Worm (Caenorhabditis elegans) whole organism, L4 larva: Measurements from ENCODE around the gene chil-19.

Experiments used
- D1046.2 ChIP-seq: fragments of 200-800 bp; sonication (Bioruptor generic); IDR thresholded peaks from 2 replicates; pipeline ENCODE4 v1.3.6; 2022; ENCODE audit warnings: missing genetic modification characterization, missing compliant biosample characterization
- F10B5.3 ChIP-seq: sonication (generic microtip); optimal IDR thresholded peaks from 2 replicates; lab custom pipeline; 2016; ENCODE audit warnings: mild to moderate bottlenecking, missing genetic modification characterization, missing compliant biosample characterization
- F26F4.8 ChIP-seq: fragments of 200-800 bp; sonication (Bioruptor generic); conservative IDR thresholded peaks from 2 replicates; pipeline ENCODE4 v1.3.6; 2022; ENCODE audit warnings: missing genetic modification characterization, missing compliant biosample characterization
- F44E2.7 ChIP-seq: fragments of 200-800 bp; sonication (Bioruptor generic); IDR thresholded peaks from 2 replicates; pipeline ENCODE4 v2.1.2; 2022; ENCODE audit warnings: missing genetic modification characterization, missing compliant biosample characterization
- Y105C5A.15 ChIP-seq: fragments of 200-800 bp; sonication (Bioruptor generic); IDR thresholded peaks from 2 replicates; pipeline ENCODE4 v1.3.6; 2022; ENCODE audit warnings: missing genetic modification characterization, missing compliant biosample characterization
- Y48G9A.11 ChIP-seq: fragments of 200-800 bp; sonication (Bioruptor generic); IDR thresholded peaks from 2 replicates; pipeline ENCODE4 v1.3.6; 2022; ENCODE audit warnings: missing genetic modification reagents, missing genetic modification characterization, missing compliant biosample characterization
- ZK337.2 ChIP-seq: fragments of 200-800 bp; sonication (Bioruptor generic); IDR thresholded peaks from 2 replicates; pipeline ENCODE4 v1.3.6; 2022; ENCODE audit warnings: missing genetic modification reagents, missing genetic modification characterization, missing compliant biosample characterization
- aha-1 ChIP-seq: fragments of 150-350 bp; peaks from one replicate; lab custom pipeline; 2014; ENCODE audit warnings: missing biosample characterization, missing genetic modification characterization
- arid-1 ChIP-seq: fragments of 200-800 bp; sonication (Bioruptor generic); conservative IDR thresholded peaks from 2 replicates; pipeline ENCODE4 v1.3.6; 2022; ENCODE audit warnings: missing genetic modification reagents, missing genetic modification characterization, missing compliant biosample characterization
- attf-4 ChIP-seq: sonication (generic microtip); optimal IDR thresholded peaks from 3 replicates; lab custom pipeline; 2017; ENCODE audit warnings: missing biosample characterization, missing genetic modification characterization
- ceh-44 ChIP-seq: fragments of 200-800 bp; sonication (Bioruptor generic); IDR thresholded peaks from 2 replicates; pipeline ENCODE4 v1.3.6; 2022; ENCODE audit warnings: missing genetic modification reagents, missing genetic modification characterization, missing compliant biosample characterization
- ceh-82 ChIP-seq: sonication (generic microtip); optimal IDR thresholded peaks from 2 replicates; lab custom pipeline; 2017; ENCODE audit warnings: missing biosample characterization, missing genetic modification characterization
- cey-2 ChIP-seq: sonication (generic microtip); optimal IDR thresholded peaks from 3 replicates; lab custom pipeline; 2017; ENCODE audit warnings: missing genetic modification characterization, mild to moderate bottlenecking, missing compliant biosample characterization, antibody characterized with exemption, borderline replicate concordance; ENCODE audit not compliant: insufficient read depth
- daf-12 ChIP-seq: fragments of 150-350 bp; optimal IDR thresholded peaks from 2 replicates; lab custom pipeline; 2014; ENCODE audit warnings: missing biosample characterization, missing genetic modification reagents, missing genetic modification characterization
- daf-19 ChIP-seq: fragments of 200-800 bp; sonication (Bioruptor generic); conservative IDR thresholded peaks from 2 replicates; pipeline ENCODE4 v1.3.6; 2022; ENCODE audit warnings: missing genetic modification characterization, missing compliant biosample characterization
- dpl-1 ChIP-seq: fragments of 150-350 bp; optimal IDR thresholded peaks from 2 replicates; lab custom pipeline; 2014; ENCODE audit warnings: missing biosample characterization, missing genetic modification reagents, missing genetic modification characterization
- duxl-1 ChIP-seq: sonication (generic microtip); optimal IDR thresholded peaks from 2 replicates; lab custom pipeline; 2016; ENCODE audit warnings: mild to moderate bottlenecking, missing genetic modification characterization, moderate library complexity, missing compliant biosample characterization; ENCODE audit not compliant: poor library complexity
- egl-27 ChIP-seq: sonication (generic microtip); optimal IDR thresholded peaks from 3 replicates; lab custom pipeline; 2017; ENCODE audit warnings: missing biosample characterization, missing genetic modification reagents, missing genetic modification characterization
- fkh-10 ChIP-seq: fragments of 150-350 bp; optimal IDR thresholded peaks from 2 replicates; lab custom pipeline; 2014; ENCODE audit warnings: missing biosample characterization, missing genetic modification reagents, missing genetic modification characterization
- fos-1 ChIP-seq: fragments of 150-350 bp; optimal IDR thresholded peaks from 2 replicates; lab custom pipeline; 2014; ENCODE audit warnings: missing biosample characterization, missing genetic modification characterization
- gei-8 ChIP-seq: fragments of 200-800 bp; sonication (Bioruptor generic); optimal IDR thresholded peaks from 2 replicates; lab custom pipeline; 2018; ENCODE audit warnings: mild to moderate bottlenecking, missing genetic modification characterization, missing compliant biosample characterization
- hlh-11 ChIP-seq: fragments of 200-800 bp; sonication (Bioruptor generic); optimal IDR thresholded peaks from 2 replicates; lab custom pipeline; 2018; ENCODE audit warnings: mild to moderate bottlenecking, missing genetic modification characterization, missing compliant biosample characterization
- hlh-30 ChIP-seq: sonication (generic microtip); optimal IDR thresholded peaks from 2 replicates; lab custom pipeline; 2017; ENCODE audit warnings: antibody characterized with exemption, mild to moderate bottlenecking, missing genetic modification characterization, missing compliant biosample characterization; ENCODE audit not compliant: insufficient read depth
- lim-7 ChIP-seq: fragments of 200-800 bp; sonication (Bioruptor generic); IDR thresholded peaks from 2 replicates; pipeline ENCODE4 v1.3.6; 2022; ENCODE audit warnings: missing genetic modification characterization, missing compliant biosample characterization
- lin-29 ChIP-seq: fragments of 200-800 bp; sonication (Bioruptor generic); IDR thresholded peaks from 2 replicates; pipeline ENCODE4 v1.3.6; 2022; ENCODE audit warnings: missing genetic modification reagents, missing genetic modification characterization, missing compliant biosample characterization
- lir-3 ChIP-seq: sonication (generic microtip); optimal IDR thresholded peaks from 2 replicates; lab custom pipeline; 2016; ENCODE audit warnings: mild to moderate bottlenecking, missing genetic modification characterization, missing compliant biosample characterization
- lsy-2 ChIP-seq, 2 experiments: fragments of 150-350 bp in 1 of 2; sonication (generic microtip) in 1 of 2; optimal IDR thresholded peaks; 2 replicates each; lab custom pipeline; 2014 to 2017; ENCODE audit warnings: missing biosample characterization in 2 of 2, missing genetic modification characterization in 2 of 2
- mdl-1 ChIP-seq, 2 experiments: fragments of 150-350 bp in 1 of 2; sonication (generic microtip) in 1 of 2; optimal IDR thresholded peaks; 2 replicates each; lab custom pipeline; 2014 to 2017; ENCODE audit warnings: missing biosample characterization in 2 of 2, missing genetic modification characterization in 2 of 2
- mep-1 ChIP-seq: fragments of 150-350 bp; sonication (generic microtip); optimal IDR thresholded peaks from 3 replicates; lab custom pipeline; 2014; ENCODE audit warnings: missing biosample characterization, missing genetic modification characterization
- mes-2 ChIP-seq: sonication (generic microtip); optimal IDR thresholded peaks from 2 replicates; lab custom pipeline; 2016; ENCODE audit warnings: missing genotype, mild to moderate bottlenecking, missing genetic modification characterization, missing compliant biosample characterization; ENCODE audit not compliant: poor library complexity, severe bottlenecking
- mxl-2 ChIP-seq: fragments of 200-800 bp; sonication (Bioruptor generic); conservative IDR thresholded peaks from 2 replicates; pipeline ENCODE4 v1.3.6; 2022; ENCODE audit warnings: missing genetic modification reagents, missing genetic modification characterization, missing compliant biosample characterization
- mxl-3 ChIP-seq: fragments of 200-800 bp; sonication (Bioruptor generic); optimal IDR thresholded peaks from 2 replicates; lab custom pipeline; 2018; ENCODE audit warnings: mild to moderate bottlenecking, missing genetic modification characterization, missing compliant biosample characterization
- nhr-10 ChIP-seq: fragments of 150-350 bp; optimal IDR thresholded peaks from 2 replicates; lab custom pipeline; 2014; ENCODE audit warnings: missing biosample characterization, missing genetic modification characterization
- nhr-102 ChIP-seq: sonication (generic microtip); optimal IDR thresholded peaks from 2 replicates; lab custom pipeline; 2016; ENCODE audit warnings: mild to moderate bottlenecking, missing genetic modification characterization, moderate library complexity, missing compliant biosample characterization
- nhr-42 ChIP-seq: fragments of 200-800 bp; sonication (Bioruptor generic); IDR thresholded peaks from 2 replicates; pipeline ENCODE4 v1.3.6; 2022; ENCODE audit warnings: missing genetic modification characterization, missing compliant biosample characterization
- pha-4 ChIP-seq, 2 experiments: fragments of 150-350 bp in 1 of 2; fragments of 200-800 bp in 1 of 2; sonication (Bioruptor generic) in 1 of 2; IDR thresholded peaks in 1 of 2; optimal IDR thresholded peaks in 1 of 2; 2 replicates each; pipeline versions ENCODE4 v1.3.6 to Lab custom; 2014 to 2022; ENCODE audit warnings: missing genetic modification characterization in 2 of 2, missing genetic modification reagents in 2 of 2, missing biosample characterization in 1 of 2, missing compliant biosample characterization in 1 of 2
- php-3 ChIP-seq: fragments of 200-800 bp; sonication (Bioruptor generic); IDR thresholded peaks from 2 replicates; pipeline ENCODE4 v1.3.6; 2022; ENCODE audit warnings: missing genetic modification reagents, missing genetic modification characterization, missing compliant biosample characterization
- pqm-1 ChIP-seq: sonication (generic microtip); optimal IDR thresholded peaks from 2 replicates; lab custom pipeline; 2017; ENCODE audit warnings: missing biosample characterization, missing genetic modification characterization
- saeg-2 ChIP-seq: fragments of 200-800 bp; sonication (Bioruptor generic); IDR thresholded peaks from 2 replicates; pipeline ENCODE4 v1.3.6; 2022; ENCODE audit warnings: missing genetic modification reagents, missing genetic modification characterization, missing compliant biosample characterization
- sdz-12 ChIP-seq: fragments of 200-800 bp; sonication (Bioruptor generic); optimal IDR thresholded peaks from 2 replicates; lab custom pipeline; 2018; ENCODE audit warnings: mild to moderate bottlenecking, missing genetic modification characterization, missing compliant biosample characterization
- set-16 ChIP-seq: fragments of 200-800 bp; sonication (Bioruptor generic); IDR thresholded peaks from 2 replicates; pipeline ENCODE4 v1.3.6; 2022; ENCODE audit warnings: missing genetic modification reagents, missing genetic modification characterization, missing compliant biosample characterization
- spr-1 ChIP-seq: sonication (generic microtip); optimal IDR thresholded peaks from 2 replicates; lab custom pipeline; 2016; ENCODE audit warnings: mild to moderate bottlenecking, missing genetic modification characterization, missing compliant biosample characterization
- spr-3 ChIP-seq: fragments of 200-800 bp; sonication (Bioruptor generic); optimal IDR thresholded peaks from 2 replicates; lab custom pipeline; 2018; ENCODE audit warnings: mild to moderate bottlenecking, missing genetic modification characterization, missing compliant biosample characterization
- unc-39 ChIP-seq: sonication (generic microtip); optimal IDR thresholded peaks from 2 replicates; lab custom pipeline; 2017; ENCODE audit warnings: missing biosample characterization, missing genetic modification characterization
- vab-7 ChIP-seq: fragments of 200-800 bp; sonication (Bioruptor generic); IDR thresholded peaks from 2 replicates; pipeline ENCODE4 v1.3.6; 2022; ENCODE audit warnings: missing genetic modification reagents, missing genetic modification characterization, missing compliant biosample characterization
- zip-11 ChIP-seq: fragments of 200-800 bp; sonication (Bioruptor generic); IDR thresholded peaks from 2 replicates; pipeline ENCODE4 v1.3.6; 2022; ENCODE audit warnings: missing genetic modification characterization, missing compliant biosample characterization
- zip-2 ChIP-seq: fragments of 150-350 bp; optimal IDR thresholded peaks from 2 replicates; lab custom pipeline; 2014; ENCODE audit warnings: missing biosample characterization, missing genetic modification characterization
- ztf-11 ChIP-seq: fragments of 150-350 bp; optimal IDR thresholded peaks from 2 replicates; lab custom pipeline; 2014; ENCODE audit warnings: missing biosample characterization, missing genetic modification characterization

The chil-19 gene

DNA sequence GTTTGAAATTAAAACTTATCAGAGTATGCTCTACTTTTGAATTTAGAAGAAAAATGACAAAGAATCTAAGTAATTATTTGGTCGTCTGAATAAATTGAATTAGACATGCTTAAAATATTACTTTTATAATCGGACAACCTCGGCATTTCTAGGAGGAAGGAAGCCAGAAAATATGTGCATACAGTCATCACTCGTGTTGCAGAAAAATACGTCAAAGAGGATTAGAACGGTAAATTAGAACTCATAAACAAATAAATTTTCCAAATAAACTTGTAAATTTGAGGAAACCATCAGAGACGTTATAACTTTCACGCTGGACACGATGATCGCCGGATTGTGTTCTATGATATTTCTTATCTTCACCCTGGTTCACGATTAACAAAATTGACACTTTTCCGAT lies at the start of gene chil-19:
Gene chil-19, minus strand, starts transcription at position 101 of the 400 bp plus-strand sequence.
- TF ChIP-seq lir-3 (tag; lab: Kevin White, UChicago) = no peak
- no peak for TF ChIP-seq daf-19 (GFP tag; lab: Robert Waterston, UW)
- TF ChIP-seq nhr-10 (tag; lab: Kevin White, UChicago) = no peak
- no peak for TF ChIP-seq hlh-30
- no peak for TF ChIP-seq lin-29 (GFP tag; lab: Robert Waterston, UW)
- TF ChIP-seq saeg-2 (GFP tag; lab: Robert Waterston, UW) = no peak
- TF ChIP-seq nhr-102 (tag; lab: Kevin White, UChicago) = no peak
- TF ChIP-seq mxl-2 (GFP tag; lab: Robert Waterston, UW) = no peak
- TF ChIP-seq gei-8 (GFP tag; lab: Kevin White, UChicago) = no peak
- TF ChIP-seq mdl-1 (tag; optimal IDR thresholded peaks at IDR 0.05; lab: Kevin White, UChicago) = no peak
- no peak for TF ChIP-seq fkh-10 (GFP tag; lab: Kevin White, UChicago)
- no peak for TF ChIP-seq D1046.2 (GFP tag; lab: Robert Waterston, UW)
- no peak for TF ChIP-seq Y48G9A.11 (GFP tag; lab: Robert Waterston, UW)
- no peak for TF ChIP-seq set-16 (GFP tag; lab: Robert Waterston, UW)
- TF ChIP-seq attf-4 = no peak
- TF ChIP-seq hlh-11 (tag; lab: Kevin White, UChicago) = no peak
- TF ChIP-seq mes-2 (tag; lab: Kevin White, UChicago) = no peak

DNA sequence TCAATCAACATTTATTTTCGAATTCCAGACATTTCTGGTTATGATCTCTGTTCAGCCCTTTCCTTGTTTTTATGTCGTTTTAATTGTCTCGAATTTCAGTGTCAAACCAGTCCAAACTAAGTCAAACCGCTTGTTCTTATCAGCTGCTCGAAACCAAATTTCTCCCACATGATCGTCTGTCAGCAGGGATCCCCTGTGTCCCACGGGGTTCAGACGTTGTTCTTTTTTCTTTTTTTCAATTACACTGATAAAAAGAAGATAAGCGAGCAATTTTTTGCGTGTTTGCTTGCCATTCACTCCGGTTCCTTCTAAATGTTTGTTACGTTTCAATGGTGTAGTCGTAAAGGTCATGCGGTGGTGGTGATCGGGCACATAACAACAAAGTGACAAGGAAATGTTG lies 47.8 kb upstream of the chil-19 start:
- no peak for TF ChIP-seq mep-1 (tag; lab: Kevin White, UChicago)
- TF ChIP-seq F26F4.8 (GFP tag; lab: Robert Waterston, UW) = no peak
- TF ChIP-seq sdz-12 (GFP tag; lab: Kevin White, UChicago) = no peak
- no peak for TF ChIP-seq nhr-42 (GFP tag; lab: Robert Waterston, UW)
- no peak for TF ChIP-seq egl-27 (tag; lab: Kevin White, UChicago)
- no peak for TF ChIP-seq lsy-2 (tag; optimal IDR thresholded peaks at IDR 0.05; lab: Kevin White, UChicago)
- no peak for TF ChIP-seq arid-1 (GFP tag; lab: Robert Waterston, UW)
- TF ChIP-seq daf-12 (tag; lab: Kevin White, UChicago) = no peak
- TF ChIP-seq nhr-102 (tag; lab: Kevin White, UChicago) = peak; percentile 63
- 0 out of 2 replicates have a peak, but pooled peaks have one; percentile 30 for TF ChIP-seq saeg-2 (GFP tag; lab: Robert Waterston, UW)
- no peak for TF ChIP-seq mes-2 (tag; lab: Kevin White, UChicago)
- peak; percentile 23 for TF ChIP-seq pqm-1 (tag; lab: Kevin White, UChicago)
- no peak for TF ChIP-seq fos-1 (tag; lab: Kevin White, UChicago)
- no peak for TF ChIP-seq zip-11 (GFP tag; lab: Robert Waterston, UW)
- TF ChIP-seq Y105C5A.15 (GFP tag; lab: Robert Waterston, UW) = no peak
- no peak for TF ChIP-seq lim-7 (GFP tag; lab: Robert Waterston, UW)
- peak; percentile 74 for TF ChIP-seq php-3 (GFP tag; lab: Robert Waterston, UW)
- TF ChIP-seq pha-4 (GFP tag; IDR thresholded peaks at IDR 0.05; lab: Robert Waterston, UW) = no peak
- no peak for TF ChIP-seq pha-4 (tag; optimal IDR thresholded peaks at IDR 0.05; lab: Kevin White, UChicago)
- TF ChIP-seq ztf-11 (tag; lab: Kevin White, UChicago) = no peak
- TF ChIP-seq mxl-3 (GFP tag; lab: Kevin White, UChicago) = no peak
- no peak for TF ChIP-seq vab-7 (GFP tag; lab: Robert Waterston, UW)
- TF ChIP-seq F44E2.7 (GFP tag; lab: Robert Waterston, UW) = no peak
- TF ChIP-seq ceh-82 (tag; lab: Kevin White, UChicago) = no peak
- TF ChIP-seq duxl-1 (tag; lab: Kevin White, UChicago) = no peak
- TF ChIP-seq unc-39 (tag; lab: Kevin White, UChicago) = no peak
- peak; percentile 35 for TF ChIP-seq aha-1
- no peak for TF ChIP-seq spr-1 (tag; lab: Kevin White, UChicago)
- TF ChIP-seq cey-2 (tag; lab: Kevin White, UChicago) = no peak
- no peak for TF ChIP-seq spr-3 (GFP tag; lab: Kevin White, UChicago)
- TF ChIP-seq ceh-44 (GFP tag; lab: Robert Waterston, UW) = no peak
- TF ChIP-seq hlh-30 = peak; percentile 85
- TF ChIP-seq mxl-2 (GFP tag; lab: Robert Waterston, UW) = no peak
- no peak for TF ChIP-seq fkh-10 (GFP tag; lab: Kevin White, UChicago)
- no peak for TF ChIP-seq zip-2
- TF ChIP-seq dpl-1 (GFP tag; lab: Kevin White, UChicago) = no peak
- TF ChIP-seq F10B5.3 (tag; lab: Kevin White, UChicago) = no peak
- no peak for TF ChIP-seq lir-3 (tag; lab: Kevin White, UChicago)
- no peak for TF ChIP-seq ZK337.2 (GFP tag; lab: Robert Waterston, UW)
